Worm (Caenorhabditis elegans) whole organism, L4 larva: Measurements from ENCODE around the gene T28D6.6.

Experiments used
- D1046.2 ChIP-seq: fragments of 200-800 bp; sonication (Bioruptor generic); IDR thresholded peaks from 2 replicates; pipeline ENCODE4 v1.3.6; 2022; ENCODE audit warnings: missing genetic modification characterization, missing compliant biosample characterization
- F10B5.3 ChIP-seq: sonication (generic microtip); optimal IDR thresholded peaks from 2 replicates; lab custom pipeline; 2016; ENCODE audit warnings: mild to moderate bottlenecking, missing genetic modification characterization, missing compliant biosample characterization
- F49E8.2 ChIP-seq: sonication (generic microtip); optimal IDR thresholded peaks from 2 replicates; lab custom pipeline; 2016; ENCODE audit warnings: missing compliant biosample characterization, mild to moderate bottlenecking, missing genetic modification characterization, borderline replicate concordance
- ZK546.5 ChIP-seq, 2 experiments: sonication (generic microtip); optimal IDR thresholded peaks; 2 replicates each; lab custom pipeline; 2017; ENCODE audit warnings: missing biosample characterization in 2 of 2, missing genetic modification characterization in 2 of 2
- aha-1 ChIP-seq: fragments of 150-350 bp; peaks from one replicate; lab custom pipeline; 2014; ENCODE audit warnings: missing biosample characterization, missing genetic modification characterization
- aly-2 ChIP-seq: sonication (generic microtip); optimal IDR thresholded peaks from 2 replicates; lab custom pipeline; 2018; ENCODE audit warnings: missing biosample characterization, missing genetic modification characterization
- arid-1 ChIP-seq: fragments of 200-800 bp; sonication (Bioruptor generic); conservative IDR thresholded peaks from 2 replicates; pipeline ENCODE4 v1.3.6; 2022; ENCODE audit warnings: missing genetic modification reagents, missing genetic modification characterization, missing compliant biosample characterization
- ceh-62 ChIP-seq: sonication (generic microtip); optimal IDR thresholded peaks from 2 replicates; lab custom pipeline; 2017; ENCODE audit warnings: missing biosample characterization, missing genetic modification characterization
- ceh-82 ChIP-seq: sonication (generic microtip); optimal IDR thresholded peaks from 2 replicates; lab custom pipeline; 2017; ENCODE audit warnings: missing biosample characterization, missing genetic modification characterization
- daf-16 ChIP-seq, 3 experiments: sonication (generic microtip); optimal IDR thresholded peaks; 2 replicates each; lab custom pipeline; 2016 to 2017; ENCODE audit warnings: missing genetic modification characterization in 3 of 3, missing genetic modification reagents in 3 of 3, mild to moderate bottlenecking in 2 of 3, missing compliant biosample characterization in 2 of 3, missing biosample characterization in 1 of 3, moderate library complexity in 1 of 3
- daf-8 ChIP-seq: fragments of 200-800 bp; sonication (Bioruptor generic); IDR thresholded peaks from 2 replicates; pipeline ENCODE4 v1.3.6; 2022; ENCODE audit warnings: missing genetic modification characterization, missing compliant biosample characterization
- dmd-6 ChIP-seq: fragments of 200-800 bp; sonication (Bioruptor generic); IDR thresholded peaks from 2 replicates; pipeline ENCODE4 v1.3.6; 2022; ENCODE audit warnings: missing genetic modification reagents, missing genetic modification characterization, missing compliant biosample characterization
- dmd-9 ChIP-seq: fragments of 200-800 bp; sonication (Bioruptor generic); IDR thresholded peaks from 2 replicates; pipeline ENCODE4 v1.3.6; 2022; ENCODE audit warnings: missing genetic modification reagents, missing genetic modification characterization, missing compliant biosample characterization
- dve-1 ChIP-seq: sonication (generic microtip); optimal IDR thresholded peaks from 2 replicates; lab custom pipeline; 2017; ENCODE audit warnings: antibody characterized with exemption, mild to moderate bottlenecking, missing genetic modification characterization, missing compliant biosample characterization; ENCODE audit not compliant: insufficient read depth
- egl-27 ChIP-seq: sonication (generic microtip); optimal IDR thresholded peaks from 3 replicates; lab custom pipeline; 2017; ENCODE audit warnings: missing biosample characterization, missing genetic modification reagents, missing genetic modification characterization
- egl-43 ChIP-seq: fragments of 200-800 bp; sonication (Bioruptor generic); IDR thresholded peaks from 2 replicates; pipeline ENCODE4 v1.3.6; 2022; ENCODE audit warnings: missing genetic modification reagents, missing genetic modification characterization, missing compliant biosample characterization
- fkh-10 ChIP-seq: fragments of 150-350 bp; optimal IDR thresholded peaks from 2 replicates; lab custom pipeline; 2014; ENCODE audit warnings: missing biosample characterization, missing genetic modification reagents, missing genetic modification characterization
- hif-1 ChIP-seq, 2 experiments: sonication (generic microtip); optimal IDR thresholded peaks; 2 replicates each; lab custom pipeline; 2016 to 2017; ENCODE audit warnings: missing compliant biosample characterization in 2 of 2, missing genetic modification characterization in 2 of 2, missing genetic modification reagents in 2 of 2, missing genotype in 2 of 2, mild to moderate bottlenecking in 1 of 2
- jun-1 ChIP-seq: fragments of 150-350 bp; optimal IDR thresholded peaks from 2 replicates; lab custom pipeline; 2014; ENCODE audit warnings: missing biosample characterization, missing genetic modification reagents, missing genetic modification characterization
- lim-7 ChIP-seq: fragments of 200-800 bp; sonication (Bioruptor generic); IDR thresholded peaks from 2 replicates; pipeline ENCODE4 v1.3.6; 2022; ENCODE audit warnings: missing genetic modification characterization, missing compliant biosample characterization
- lin-15B ChIP-seq: fragments of 150-350 bp; sonication (generic microtip); optimal IDR thresholded peaks from 3 replicates; lab custom pipeline; 2014; ENCODE audit warnings: missing biosample characterization, missing genetic modification characterization
- lin-29 ChIP-seq: fragments of 200-800 bp; sonication (Bioruptor generic); IDR thresholded peaks from 2 replicates; pipeline ENCODE4 v1.3.6; 2022; ENCODE audit warnings: missing genetic modification reagents, missing genetic modification characterization, missing compliant biosample characterization
- lin-38 ChIP-seq: fragments of 200-800 bp; sonication (Bioruptor generic); IDR thresholded peaks from 2 replicates; pipeline ENCODE4 v1.3.6; 2022; ENCODE audit warnings: missing genetic modification reagents, missing genetic modification characterization, missing compliant biosample characterization
- lin-39 ChIP-seq: fragments of 150-350 bp; optimal IDR thresholded peaks from 2 replicates; lab custom pipeline; 2014; ENCODE audit warnings: missing biosample characterization, missing genetic modification reagents, missing genetic modification characterization
- lir-3 ChIP-seq: sonication (generic microtip); optimal IDR thresholded peaks from 2 replicates; lab custom pipeline; 2016; ENCODE audit warnings: mild to moderate bottlenecking, missing genetic modification characterization, missing compliant biosample characterization
- lsy-2 ChIP-seq, 2 experiments: fragments of 150-350 bp in 1 of 2; sonication (generic microtip) in 1 of 2; optimal IDR thresholded peaks; 2 replicates each; lab custom pipeline; 2014 to 2017; ENCODE audit warnings: missing biosample characterization in 2 of 2, missing genetic modification characterization in 2 of 2
- madf-5 ChIP-seq, 2 experiments: fragments of 200-800 bp; sonication (Bioruptor generic); IDR thresholded peaks; 2 replicates each; pipeline ENCODE4 v1.3.6; 2022; ENCODE audit warnings: missing compliant biosample characterization in 2 of 2, missing genetic modification characterization in 2 of 2
- mdt-29 ChIP-seq: fragments of 200-800 bp; sonication (Bioruptor generic); IDR thresholded peaks from 2 replicates; pipeline ENCODE4 v1.3.6; 2022; ENCODE audit warnings: missing genetic modification reagents, missing genetic modification characterization, missing compliant biosample characterization
- mep-1 ChIP-seq: fragments of 150-350 bp; sonication (generic microtip); optimal IDR thresholded peaks from 3 replicates; lab custom pipeline; 2014; ENCODE audit warnings: missing biosample characterization, missing genetic modification characterization
- mes-2 ChIP-seq: sonication (generic microtip); optimal IDR thresholded peaks from 2 replicates; lab custom pipeline; 2016; ENCODE audit warnings: missing genotype, mild to moderate bottlenecking, missing genetic modification characterization, missing compliant biosample characterization; ENCODE audit not compliant: poor library complexity, severe bottlenecking
- mxl-2 ChIP-seq: fragments of 200-800 bp; sonication (Bioruptor generic); conservative IDR thresholded peaks from 2 replicates; pipeline ENCODE4 v1.3.6; 2022; ENCODE audit warnings: missing genetic modification reagents, missing genetic modification characterization, missing compliant biosample characterization
- mxl-3 ChIP-seq: fragments of 200-800 bp; sonication (Bioruptor generic); optimal IDR thresholded peaks from 2 replicates; lab custom pipeline; 2018; ENCODE audit warnings: mild to moderate bottlenecking, missing genetic modification characterization, missing compliant biosample characterization
- nhr-102 ChIP-seq: sonication (generic microtip); optimal IDR thresholded peaks from 2 replicates; lab custom pipeline; 2016; ENCODE audit warnings: mild to moderate bottlenecking, missing genetic modification characterization, moderate library complexity, missing compliant biosample characterization
- nhr-111 ChIP-seq: fragments of 200-800 bp; sonication (Bioruptor generic); optimal IDR thresholded peaks from 2 replicates; lab custom pipeline; 2018; ENCODE audit warnings: mild to moderate bottlenecking, missing genetic modification characterization, missing compliant biosample characterization
- nhr-237 ChIP-seq: sonication (generic microtip); optimal IDR thresholded peaks from 2 replicates; lab custom pipeline; 2017; ENCODE audit warnings: missing biosample characterization, missing genetic modification characterization
- nhr-25 ChIP-seq: sonication (generic microtip); optimal IDR thresholded peaks from 2 replicates; lab custom pipeline; 2017; ENCODE audit warnings: missing genetic modification characterization, mild to moderate bottlenecking, missing compliant biosample characterization, antibody characterized with exemption, moderate library complexity, borderline replicate concordance; ENCODE audit not compliant: insufficient read depth
- nhr-28 ChIP-seq: fragments of 150-350 bp; optimal IDR thresholded peaks from 2 replicates; lab custom pipeline; 2014; ENCODE audit warnings: missing biosample characterization, missing genetic modification characterization
- nhr-42 ChIP-seq: fragments of 200-800 bp; sonication (Bioruptor generic); IDR thresholded peaks from 2 replicates; pipeline ENCODE4 v1.3.6; 2022; ENCODE audit warnings: missing genetic modification characterization, missing compliant biosample characterization
- nhr-77 ChIP-seq: fragments of 150-350 bp; optimal IDR thresholded peaks from 2 replicates; lab custom pipeline; 2014; ENCODE audit warnings: missing biosample characterization, missing genetic modification characterization
- pha-4 ChIP-seq, 2 experiments: fragments of 150-350 bp in 1 of 2; fragments of 200-800 bp in 1 of 2; sonication (Bioruptor generic) in 1 of 2; IDR thresholded peaks in 1 of 2; optimal IDR thresholded peaks in 1 of 2; 2 replicates each; pipeline versions ENCODE4 v1.3.6 to Lab custom; 2014 to 2022; ENCODE audit warnings: missing genetic modification characterization in 2 of 2, missing genetic modification reagents in 2 of 2, missing biosample characterization in 1 of 2, missing compliant biosample characterization in 1 of 2
- php-3 ChIP-seq: fragments of 200-800 bp; sonication (Bioruptor generic); IDR thresholded peaks from 2 replicates; pipeline ENCODE4 v1.3.6; 2022; ENCODE audit warnings: missing genetic modification reagents, missing genetic modification characterization, missing compliant biosample characterization
- unc-39 ChIP-seq: sonication (generic microtip); optimal IDR thresholded peaks from 2 replicates; lab custom pipeline; 2017; ENCODE audit warnings: missing biosample characterization, missing genetic modification characterization
- vab-7 ChIP-seq: fragments of 200-800 bp; sonication (Bioruptor generic); IDR thresholded peaks from 2 replicates; pipeline ENCODE4 v1.3.6; 2022; ENCODE audit warnings: missing genetic modification reagents, missing genetic modification characterization, missing compliant biosample characterization
- zfp-3 ChIP-seq: fragments of 200-800 bp; sonication (Bioruptor generic); conservative IDR thresholded peaks from 2 replicates; pipeline ENCODE4 v1.3.6; 2022; ENCODE audit warnings: missing genetic modification reagents, missing genetic modification characterization, missing compliant biosample characterization
- ztf-11 ChIP-seq: fragments of 150-350 bp; optimal IDR thresholded peaks from 2 replicates; lab custom pipeline; 2014; ENCODE audit warnings: missing biosample characterization, missing genetic modification characterization
- ztf-7 ChIP-seq: fragments of 150-350 bp; optimal IDR thresholded peaks from 2 replicates; lab custom pipeline; 2014; ENCODE audit warnings: missing biosample characterization, missing genetic modification characterization

The T28D6.6 gene

DNA sequence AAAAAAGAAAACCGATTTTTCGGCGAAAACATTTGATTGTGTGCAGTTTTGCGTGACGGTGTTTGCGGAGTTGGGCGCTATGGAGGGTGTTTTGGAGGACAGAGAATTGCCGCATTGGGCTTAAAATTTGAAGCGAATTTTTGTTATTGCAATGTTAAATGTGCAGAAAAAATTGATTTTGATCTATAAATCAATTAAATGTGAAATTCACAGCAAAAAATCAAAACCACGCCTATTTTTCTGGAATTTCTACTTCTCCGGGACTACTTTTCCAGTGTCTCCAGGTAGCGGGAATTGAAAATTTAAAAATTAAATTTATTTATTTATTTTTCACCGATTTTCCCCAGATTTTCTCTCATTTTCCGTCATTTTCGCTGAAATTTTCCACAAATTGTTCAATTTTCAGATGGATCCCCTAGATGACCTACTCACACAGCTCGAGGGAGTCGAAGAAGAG is 25.7 kb downstream of the T28D6.6 start, which contains the start of gene mcm-10 (continued):
- TF ChIP-seq F10B5.3 (tag; lab: Kevin White, UChicago) (no peak), daf-8 (GFP tag; lab: Robert Waterston, UW) (no peak), hif-1 (tag; optimal IDR thresholded peaks at IDR 0.05; lab: Kevin White, UChicago) (peak in 1 of 2 experiments; percentile 92), aha-1 (peak; percentile 81), nhr-28 (peak; percentile 35), mep-1 (tag; lab: Kevin White, UChicago) (peak; percentile 34), arid-1 (GFP tag; lab: Robert Waterston, UW) (no peak), nhr-77 (tag; lab: Kevin White, UChicago) (no peak), mdt-29 (GFP tag; lab: Robert Waterston, UW) (no peak), daf-16 (GFP tag; optimal IDR thresholded peaks at IDR 0.05; lab: Kevin White, UChicago) (peak in 1 of 2 experiments; percentile 26), daf-16 (tag; optimal IDR thresholded peaks at IDR 0.05; lab: Kevin White, UChicago) (peak; percentile 24)

DNA sequence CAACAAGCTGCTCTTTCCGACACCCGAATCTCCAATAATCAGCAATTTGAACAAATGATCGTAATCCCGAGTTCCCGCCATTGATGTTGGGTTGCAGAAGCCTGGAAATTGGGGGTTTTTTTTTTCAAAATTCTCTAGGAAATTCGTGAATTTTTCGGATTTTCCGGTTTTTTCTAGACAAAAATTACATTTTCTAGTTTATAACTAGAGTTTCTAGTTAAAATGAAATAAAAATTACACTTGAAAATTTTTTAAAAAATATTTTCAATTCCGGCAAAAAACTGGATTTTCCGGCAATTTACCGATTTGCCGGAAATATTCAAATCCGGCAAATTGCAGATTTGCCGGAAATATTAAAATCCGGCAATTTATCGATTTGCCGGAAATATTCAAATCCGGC is 31.4 kb downstream of the T28D6.6 start, which contains the start of gene rab-35:
TSS of gene rab-35 (minus strand) at position 101 of the 400 bp plus-strand sequence.
- TF ChIP-seq zfp-3 (no peak), nhr-25 (no peak), dmd-6 (GFP tag; lab: Robert Waterston, UW) (no peak)

DNA sequence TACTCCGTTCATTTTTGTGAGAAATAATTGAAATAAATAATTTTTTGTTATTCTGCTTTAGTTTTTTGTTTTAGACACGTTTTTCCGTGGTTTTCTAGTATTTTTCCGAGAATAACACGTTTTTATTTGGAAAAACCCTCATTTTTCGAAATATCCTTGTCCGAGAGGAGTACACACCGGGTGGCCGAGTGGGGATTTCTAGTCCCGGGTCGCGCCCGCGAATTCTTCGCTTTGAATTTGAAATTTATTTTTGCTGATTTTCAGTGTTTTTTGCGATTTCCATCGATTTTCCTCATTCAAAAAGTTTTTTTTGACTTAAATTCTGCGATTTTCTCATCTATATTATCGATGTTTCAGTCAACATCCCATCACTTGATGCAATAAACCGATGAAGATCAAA is 52.4 kb downstream of the T28D6.6 start, which contains the start of the genes gly-9, mib-1 and smc-3:
TSS of gene gly-9 (minus strand) at position 27 of the 400 bp plus-strand sequence.
TSS of gene mib-1 (minus strand) at position 123 of the 400 bp plus-strand sequence.
TSS of gene smc-3 (plus strand) at position 351 of the 400 bp plus-strand sequence.
- no peak for TF ChIP-seq ceh-62 (tag; lab: Kevin White, UChicago)
- TF ChIP-seq ceh-82 (tag; lab: Kevin White, UChicago) = no peak
- peak; percentile 85 for TF ChIP-seq dmd-9 (GFP tag; lab: Robert Waterston, UW)
- TF ChIP-seq mes-2 (tag; lab: Kevin White, UChicago) = peak; percentile 99
- peak; percentile 67 for TF ChIP-seq lin-38
- no peak for TF ChIP-seq ztf-11 (tag; lab: Kevin White, UChicago)
- TF ChIP-seq fkh-10 (GFP tag; lab: Kevin White, UChicago) = no peak
- peak; percentile 96 for TF ChIP-seq aha-1
- TF ChIP-seq mep-1 (tag; lab: Kevin White, UChicago) = peak; percentile 43
- TF ChIP-seq ZK546.5 (tag; optimal IDR thresholded peaks at IDR 0.05; lab: Kevin White, UChicago) = no peak
- TF ChIP-seq vab-7 (GFP tag; lab: Robert Waterston, UW) = no peak
- no peak for TF ChIP-seq unc-39
- no peak for TF ChIP-seq lim-7 (GFP tag; lab: Robert Waterston, UW)
- TF ChIP-seq nhr-237 (tag; lab: Kevin White, UChicago) = no peak
- no peak for TF ChIP-seq F49E8.2 (tag; lab: Kevin White, UChicago)
- no peak for TF ChIP-seq madf-5 (GFP tag; IDR thresholded peaks at IDR 0.05; lab: Robert Waterston, UW)
- TF ChIP-seq egl-27 (tag; lab: Kevin White, UChicago) = no peak
- TF ChIP-seq nhr-102 (tag; lab: Kevin White, UChicago) = no peak
- no peak for TF ChIP-seq lin-39
- no peak for TF ChIP-seq nhr-28
- TF ChIP-seq nhr-111 (GFP tag; lab: Kevin White, UChicago) = no peak
- TF ChIP-seq lir-3 (tag; lab: Kevin White, UChicago) = no peak
- no peak for TF ChIP-seq lin-15B (tag; lab: Kevin White, UChicago)
- TF ChIP-seq ztf-7 (tag; lab: Kevin White, UChicago) = no peak
- TF ChIP-seq dve-1 (tag; lab: Kevin White, UChicago) = peak; percentile 35
- peak in 1 of 2 experiments; percentile 81 for TF ChIP-seq lsy-2 (tag; optimal IDR thresholded peaks at IDR 0.05; lab: Kevin White, UChicago)
- TF ChIP-seq mxl-2 (GFP tag; lab: Robert Waterston, UW) = no peak
- TF ChIP-seq lin-29 = no peak
- TF ChIP-seq arid-1 (GFP tag; lab: Robert Waterston, UW) = no peak
- no peak for TF ChIP-seq jun-1
- no peak for TF ChIP-seq aly-2 (tag; lab: Kevin White, UChicago)
- TF ChIP-seq pha-4 (GFP tag; IDR thresholded peaks at IDR 0.05; lab: Robert Waterston, UW) = no peak
- no peak for TF ChIP-seq pha-4 (tag; optimal IDR thresholded peaks at IDR 0.05; lab: Kevin White, UChicago)
- no peak for TF ChIP-seq php-3 (GFP tag; lab: Robert Waterston, UW)
- TF ChIP-seq egl-43 (GFP tag; lab: Robert Waterston, UW) = no peak
- no peak for TF ChIP-seq mxl-3 (GFP tag; lab: Kevin White, UChicago)
- TF ChIP-seq D1046.2 (GFP tag; lab: Robert Waterston, UW) = peak; percentile 59; the same call in 1 of the 2 replicates
- no peak for TF ChIP-seq nhr-42 (GFP tag; lab: Robert Waterston, UW)
